Worm (Caenorhabditis elegans) whole organism, L4/young adult: Measurements from ENCODE around the gene F08G12.11.

Experiments
- W03F9.2 ChIP-seq: fragments of 150-350 bp; optimal IDR thresholded peaks from 2 replicates; lab custom pipeline; 2014; ENCODE audit warnings: missing biosample characterization, missing genetic modification characterization
- dao-5 ChIP-seq: sonication (generic microtip); optimal IDR thresholded peaks from 2 replicates; lab custom pipeline; 2016; ENCODE audit warnings: missing genotype, missing genetic modification characterization, moderate library complexity, missing compliant biosample characterization

ce11 chrX:11268970-11269369, 46.4 kb downstream of the F08G12.11 start, which contains the start of gene C03A3.3:
- TF ChIP-seq W03F9.2 (no peak), dao-5 (tag; lab: Kevin White, UChicago) (no peak)
